Fruit fly (Drosophila melanogaster) whole organism, embryonic: ENCODE results near the gene Tnpo-SR.

Experiments used
- ATbp ChIP-seq: fragments of 200-800 bp; sonication (Bioruptor generic); optimal IDR thresholded peaks from 2 replicates; lab custom pipeline; 2017; ENCODE audit warnings: missing biosample characterization, mild to moderate bottlenecking, missing genetic modification characterization, missing genetic modification reagents
- Atf-2 ChIP-seq: fragments of 200-800 bp; sonication (Bioruptor generic); optimal IDR thresholded peaks from 2 replicates; lab custom pipeline; 2016; ENCODE audit warnings: missing biosample characterization, missing genetic modification characterization
- Atf3 ChIP-seq: fragments of 200-800 bp; sonication (Bioruptor generic); optimal IDR thresholded peaks from 3 replicates; lab custom pipeline; 2016; ENCODE audit warnings: missing biosample characterization, missing genetic modification characterization
- Atf6 ChIP-seq: fragments of 200-800 bp; sonication (Bioruptor generic); IDR thresholded peaks from 2 replicates; pipeline ENCODE4 v1.3.6; 2022; ENCODE audit warnings: missing biosample characterization, missing genetic modification characterization
- B-H1 ChIP-seq: fragments of 200-800 bp; sonication (Bioruptor generic); IDR thresholded peaks from 3 replicates; pipeline ENCODE4 v1.3.6; 2022; ENCODE audit warnings: missing biosample characterization, missing genetic modification characterization
- CG10147 ChIP-seq: fragments of 200-800 bp; sonication (Bioruptor generic); optimal IDR thresholded peaks from 2 replicates; lab custom pipeline; 2019; ENCODE audit warnings: missing biosample characterization, mild to moderate bottlenecking, missing genetic modification characterization, moderate library complexity
- CG10654 ChIP-seq: fragments of 200-800 bp; sonication (Bioruptor generic); optimal IDR thresholded peaks from 2 replicates; lab custom pipeline; 2016; ENCODE audit warnings: missing biosample characterization, missing genetic modification characterization
- CG11723 ChIP-seq: fragments of 200-800 bp; sonication (Bioruptor generic); optimal IDR thresholded peaks from 2 replicates; lab custom pipeline; 2017; ENCODE audit warnings: missing biosample characterization, mild to moderate bottlenecking, missing genetic modification characterization
- CG12071 ChIP-seq: fragments of 200-800 bp; sonication (Bioruptor generic); optimal IDR thresholded peaks from 3 replicates; lab custom pipeline; 2018; ENCODE audit warnings: missing biosample characterization, mild to moderate bottlenecking, missing genetic modification characterization
- CG13287 ChIP-seq: fragments of 200-800 bp; sonication (Bioruptor generic); IDR thresholded peaks from 2 replicates; pipeline ENCODE4 v1.3.6; 2022; ENCODE audit warnings: missing biosample characterization, missing genetic modification characterization; ENCODE audit not compliant: partially characterized antibody
- CG14710 ChIP-seq: fragments of 200-800 bp; sonication (Bioruptor generic); optimal IDR thresholded peaks from 3 replicates; lab custom pipeline; 2019; ENCODE audit warnings: missing biosample characterization, mild to moderate bottlenecking, missing genetic modification characterization, moderate library complexity
- CG15011 ChIP-seq: fragments of 200-800 bp; sonication (Bioruptor generic); optimal IDR thresholded peaks from 3 replicates; lab custom pipeline; 2018; ENCODE audit warnings: missing biosample characterization, mild to moderate bottlenecking, missing genetic modification characterization
- CG18476 ChIP-seq: fragments of 200-800 bp; sonication (Bioruptor generic); optimal IDR thresholded peaks from 2 replicates; lab custom pipeline; 2016; ENCODE audit warnings: missing biosample characterization, mild to moderate bottlenecking, missing genetic modification characterization
- CG2120 ChIP-seq: fragments of 200-800 bp; sonication (Bioruptor generic); optimal IDR thresholded peaks from 3 replicates; lab custom pipeline; 2016; ENCODE audit warnings: missing biosample characterization, missing genetic modification characterization
- CG30403 ChIP-seq: fragments of 200-800 bp; sonication (Bioruptor generic); optimal IDR thresholded peaks from 3 replicates; lab custom pipeline; 2016; ENCODE audit warnings: missing biosample characterization, missing genetic modification characterization
- CG3065 ChIP-seq: fragments of 200-800 bp; sonication (Bioruptor generic); optimal IDR thresholded peaks from 2 replicates; lab custom pipeline; 2016; ENCODE audit warnings: missing biosample characterization, missing genetic modification characterization
- CG31441 ChIP-seq: fragments of 200-800 bp; sonication (Bioruptor generic); IDR thresholded peaks from 2 replicates; pipeline ENCODE4 v1.3.6; 2022; ENCODE audit warnings: missing biosample characterization, missing genetic modification characterization
- CG3281 ChIP-seq: fragments of 200-800 bp; sonication (Bioruptor generic); optimal IDR thresholded peaks from 3 replicates; lab custom pipeline; 2017; ENCODE audit warnings: missing biosample characterization, mild to moderate bottlenecking, missing genetic modification characterization
- CG4707 ChIP-seq: fragments of 200-800 bp; sonication (Bioruptor generic); optimal IDR thresholded peaks from 2 replicates; lab custom pipeline; 2018; ENCODE audit warnings: missing biosample characterization, mild to moderate bottlenecking, missing genetic modification characterization, moderate library complexity
- CG4820 ChIP-seq: fragments of 200-800 bp; sonication (Bioruptor generic); optimal IDR thresholded peaks from 3 replicates; lab custom pipeline; 2016; ENCODE audit warnings: missing biosample characterization, missing genetic modification characterization
- CG6654 ChIP-seq: fragments of 200-800 bp; sonication (Bioruptor generic); optimal IDR thresholded peaks from 2 replicates; lab custom pipeline; 2017; ENCODE audit warnings: missing biosample characterization, mild to moderate bottlenecking, missing genetic modification characterization
- CG6683 ChIP-seq: fragments of 200-800 bp; sonication (Bioruptor generic); optimal IDR thresholded peaks from 2 replicates; lab custom pipeline; 2017; ENCODE audit warnings: missing biosample characterization, mild to moderate bottlenecking, missing genetic modification characterization, missing genetic modification reagents
- CG6791 ChIP-seq: fragments of 200-800 bp; sonication (Bioruptor generic); IDR thresholded peaks from 3 replicates; pipeline ENCODE4 v1.3.6; 2022; ENCODE audit warnings: missing biosample characterization, missing genetic modification characterization; ENCODE audit not compliant: partially characterized antibody
- CG7786 ChIP-seq: fragments of 200-800 bp; sonication (Bioruptor generic); optimal IDR thresholded peaks from 2 replicates; lab custom pipeline; 2016; ENCODE audit warnings: missing biosample characterization, missing genetic modification characterization
- CG7839 ChIP-seq: fragments of 200-800 bp; sonication (Bioruptor generic); optimal IDR thresholded peaks from 3 replicates; lab custom pipeline; 2018; ENCODE audit warnings: missing biosample characterization, mild to moderate bottlenecking, missing genetic modification characterization, moderate library complexity
- CG8388 ChIP-seq: fragments of 200-800 bp; sonication (Bioruptor generic); optimal IDR thresholded peaks from 2 replicates; lab custom pipeline; 2019; ENCODE audit warnings: missing biosample characterization, mild to moderate bottlenecking, missing genetic modification characterization, moderate library complexity
- D ChIP-seq, 2 experiments: fragments of 200-800 bp in 1 of 2; fragments of >200 bp in 1 of 2; sonication (Bioruptor generic) in 1 of 2; optimal IDR thresholded peaks; 2 replicates in 1 of 2; 3 replicates in 1 of 2; lab custom pipeline; 2017; ENCODE audit warnings: mild to moderate bottlenecking in 1 of 2, missing biosample characterization in 1 of 2, missing genetic modification characterization in 1 of 2, missing genetic modification reagents in 1 of 2
- Dad ChIP-seq: fragments of 200-800 bp; sonication (Bioruptor generic); optimal IDR thresholded peaks from 3 replicates; lab custom pipeline; 2016; ENCODE audit warnings: missing biosample characterization, missing genetic modification characterization
- Dip3 ChIP-seq: fragments of 200-800 bp; sonication (Bioruptor generic); optimal IDR thresholded peaks from 3 replicates; lab custom pipeline; 2016; ENCODE audit warnings: missing biosample characterization, missing genetic modification characterization
- Dp ChIP-seq: fragments of 200-800 bp; sonication (Bioruptor generic); optimal IDR thresholded peaks from 2 replicates; lab custom pipeline; 2018; ENCODE audit warnings: missing biosample characterization, mild to moderate bottlenecking, missing genetic modification characterization, moderate library complexity
- Hr3 ChIP-seq: fragments of 200-800 bp; sonication (Bioruptor generic); optimal IDR thresholded peaks from 3 replicates; lab custom pipeline; 2016; ENCODE audit warnings: missing biosample characterization, missing genetic modification characterization
- Med ChIP-seq: fragments of 200-800 bp; sonication (Bioruptor generic); peaks from one replicate; lab custom pipeline; 2016; ENCODE audit warnings: missing biosample characterization, missing genetic modification characterization, mild to moderate bottlenecking, inconsistent platforms, moderate library complexity
- Oli ChIP-seq: fragments of 200-800 bp; sonication (Bioruptor generic); optimal IDR thresholded peaks from 2 replicates; lab custom pipeline; 2018; ENCODE audit warnings: missing biosample characterization, mild to moderate bottlenecking, missing genetic modification characterization, moderate library complexity
- Ssrp ChIP-seq: fragments of 200-800 bp; sonication (Bioruptor generic); optimal IDR thresholded peaks from 2 replicates; lab custom pipeline; 2018; ENCODE audit warnings: missing biosample characterization, mild to moderate bottlenecking, missing genetic modification characterization, moderate library complexity
- ash1 ChIP-seq: fragments of 200-800 bp; sonication (Bioruptor generic); optimal IDR thresholded peaks from 2 replicates; lab custom pipeline; 2018; ENCODE audit warnings: missing biosample characterization, mild to moderate bottlenecking, missing genetic modification characterization
- grn ChIP-seq: fragments of 200-800 bp; sonication (Bioruptor generic); optimal IDR thresholded peaks from 3 replicates; lab custom pipeline; 2017; ENCODE audit warnings: missing biosample characterization, missing genetic modification characterization
- h ChIP-seq: fragments of >200 bp; optimal IDR thresholded peaks from 2 replicates; lab custom pipeline; 2017
- kni ChIP-seq: fragments of 200-800 bp; sonication (Bioruptor generic); optimal IDR thresholded peaks from 3 replicates; lab custom pipeline; 2017; ENCODE audit warnings: mild to moderate bottlenecking, missing biosample characterization, missing genetic modification reagents, missing genetic modification characterization
- lola ChIP-seq, 3 experiments: fragments of >200 bp in 2 of 3; fragments of 200-800 bp in 1 of 3; sonication (Bioruptor generic) in 1 of 3; optimal IDR thresholded peaks; 2 replicates each; lab custom pipeline; 2017 to 2019; ENCODE audit warnings: missing biosample characterization in 3 of 3, missing genetic modification characterization in 3 of 3, mild to moderate bottlenecking in 1 of 3, moderate library complexity in 1 of 3
- oc ChIP-seq: fragments of 200-800 bp; sonication (Bioruptor generic); optimal IDR thresholded peaks from 2 replicates; lab custom pipeline; 2018; ENCODE audit warnings: missing biosample characterization, mild to moderate bottlenecking, missing genetic modification characterization, moderate library complexity
- p53 ChIP-seq: fragments of 200-800 bp; sonication (Bioruptor generic); optimal IDR thresholded peaks from 2 replicates; lab custom pipeline; 2016; ENCODE audit warnings: missing biosample characterization, missing genetic modification characterization
- sob ChIP-seq: fragments of 200-800 bp; sonication (Bioruptor generic); IDR thresholded peaks from 2 replicates; pipeline ENCODE4 v1.3.6; 2022; ENCODE audit warnings: missing biosample characterization, missing genetic modification characterization
- tap ChIP-seq: fragments of 200-800 bp; optimal IDR thresholded peaks from 3 replicates; lab custom pipeline; 2019; ENCODE audit warnings: missing biosample characterization, mild to moderate bottlenecking, missing genetic modification characterization, moderate library complexity
- tio ChIP-seq: fragments of 200-800 bp; sonication (Bioruptor generic); optimal IDR thresholded peaks from 2 replicates; lab custom pipeline; 2017; ENCODE audit warnings: missing biosample characterization, missing genetic modification characterization, inconsistent platforms
- twi ChIP-seq: fragments of 200-800 bp; optimal IDR thresholded peaks from 2 replicates; lab custom pipeline; 2019; ENCODE audit warnings: missing biosample characterization, mild to moderate bottlenecking, missing genetic modification characterization, moderate library complexity
- usp ChIP-seq: fragments of >200 bp; optimal IDR thresholded peaks from 2 replicates; lab custom pipeline; 2017; ENCODE audit warnings: missing biosample characterization, missing genetic modification characterization
- vfl ChIP-seq: fragments of 200-800 bp; sonication (Bioruptor generic); optimal IDR thresholded peaks from 2 replicates; lab custom pipeline; 2016; ENCODE audit warnings: missing biosample characterization, missing genetic modification characterization
- wek ChIP-seq: fragments of 200-800 bp; sonication (Bioruptor generic); optimal IDR thresholded peaks from 3 replicates; lab custom pipeline; 2018; ENCODE audit warnings: missing biosample characterization, mild to moderate bottlenecking, missing genetic modification characterization, moderate library complexity

Tnpo-SR gene

DNA sequence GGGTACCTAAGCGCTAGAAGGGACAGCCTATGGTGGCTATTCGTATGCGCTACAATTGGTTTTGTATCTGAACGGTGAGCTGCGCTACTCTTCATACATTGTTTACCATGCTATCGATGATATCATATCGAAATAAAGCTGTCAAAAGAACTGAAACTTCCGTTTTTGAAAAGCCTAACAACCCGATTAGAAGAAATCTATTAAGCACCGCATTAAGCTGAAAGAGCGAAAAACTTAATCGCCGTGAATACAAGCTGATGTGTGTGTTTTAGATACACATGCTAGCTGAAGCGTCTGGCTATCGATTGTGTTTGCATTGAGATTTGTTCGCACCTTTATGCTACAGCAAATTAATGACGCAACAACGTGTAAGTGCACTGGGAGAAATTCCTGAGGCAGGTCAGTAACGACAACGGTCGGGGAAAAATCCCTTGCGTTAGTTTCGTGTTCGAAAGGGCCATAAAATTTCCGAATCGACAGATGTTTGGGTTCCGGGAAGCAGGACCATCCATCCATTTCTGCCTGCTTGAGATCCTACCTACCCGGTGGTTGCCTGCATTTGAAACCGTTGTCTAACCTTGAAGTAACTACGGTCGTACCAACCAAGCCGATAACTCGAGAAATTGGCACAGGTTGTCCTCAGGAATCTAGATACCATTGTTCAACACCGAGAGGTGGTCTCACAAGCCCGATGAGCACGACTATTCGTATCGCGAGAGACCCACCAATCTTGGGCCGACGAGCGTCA lies 9.2 kb upstream of the Tnpo-SR start (continued):
- TF ChIP-seq CG14710 (peak; percentile 65), CG4707 (GFP tag; lab: Kevin White, UChicago) (peak; percentile 30), CG6654 (GFP tag; lab: Kevin White, UChicago) (peak; percentile 56), Atf6 (no peak), CG3281 (peak; percentile 85), usp (no peak), CG8388 (GFP tag; lab: Kevin White, UChicago) (peak; percentile 48), ash1 (GFP tag; lab: Kevin White, UChicago) (peak; percentile 62), Ssrp (peak; percentile 60), CG3065 (GFP tag; lab: Kevin White, UChicago) (peak; percentile 26), oc (tag; lab: Kevin White, UChicago) (peak; percentile 75), Dad (peak; percentile 78), kni (GFP tag; lab: Kevin White, UChicago) (peak; percentile 66), p53 (no peak), CG15011 (GFP tag; lab: Kevin White, UChicago) (peak; percentile 71), ATbp (GFP tag; lab: Kevin White, UChicago) (peak; percentile 63), CG18476 (peak; percentile 48), Dip3 (GFP tag; lab: Kevin White, UChicago) (peak; percentile 81), CG13287 (GFP tag; lab: Robert Waterston, UW) (no peak), Med (GFP tag; lab: Kevin White, UChicago) (peak; percentile 98), CG7839 (tag; lab: Kevin White, UChicago) (peak; percentile 87), vfl (GFP tag; lab: Kevin White, UChicago) (peak; percentile 57), Atf3 (GFP tag; lab: Kevin White, UChicago) (peak; percentile 77), CG6683 (peak; percentile 52), CG10147 (peak; percentile 80), B-H1 (GFP tag; lab: Robert Waterston, UW) (no peak), Atf-2 (GFP tag; lab: Kevin White, UChicago) (peak; percentile 57), wek (peak; percentile 45), CG2120 (GFP tag; lab: Kevin White, UChicago) (peak; percentile 91), twi (tag; lab: Kevin White, UChicago) (peak; percentile 56), Oli (peak; percentile 78), h (lab: Kevin White, UChicago) (no peak), tio (GFP tag; lab: Kevin White, UChicago) (peak; percentile 12), CG30403 (GFP tag; lab: Kevin White, UChicago) (peak; percentile 78), CG11723 (GFP tag; lab: Kevin White, UChicago) (peak; percentile 13), Hr3 (GFP tag; lab: Kevin White, UChicago) (peak; percentile 48), CG7786 (GFP tag; lab: Kevin White, UChicago) (peak; percentile 76), D (optimal IDR thresholded peaks at IDR 0.05; lab: Kevin White, UChicago) (peak; percentile 39), D (GFP tag; optimal IDR thresholded peaks at IDR 0.05; lab: Kevin White, UChicago) (peak; percentile 74), CG31441 (GFP tag; lab: Robert Waterston, UW) (no peak), CG10654 (peak; percentile 66), grn (GFP tag; lab: Kevin White, UChicago) (peak; percentile 78), lola (GFP tag; optimal IDR thresholded peaks at IDR 0.05; lab: Kevin White, UChicago) (peak in 1 of 3 experiments; percentile 61), CG12071 (GFP tag; lab: Kevin White, UChicago) (peak; percentile 83), CG6791 (GFP tag; lab: Robert Waterston, UW) (no peak), CG4820 (GFP tag; lab: Kevin White, UChicago) (peak; percentile 73), sob (GFP tag; lab: Robert Waterston, UW) (no peak), Dp (GFP tag; lab: Kevin White, UChicago) (peak; percentile 0), tap (peak; percentile 77)
